Worm (Caenorhabditis elegans) whole organism, L3 larva: ENCODE data around the gene K11H12.9.
A peak's percentile ranks its signal among the peaks of the same experiment; 100 is the strongest.

Experiments used
- R02D3.7 ChIP-seq: fragments of 150-350 bp; optimal IDR thresholded peaks from 2 replicates; lab custom pipeline; 2014; ENCODE audit warnings: missing biosample characterization, missing genetic modification characterization
- ZK546.5 ChIP-seq: sonication (generic microtip); optimal IDR thresholded peaks from 2 replicates; lab custom pipeline; 2017; ENCODE audit warnings: missing biosample characterization, missing genetic modification characterization
- aly-2 ChIP-seq: fragments of 150-350 bp; optimal IDR thresholded peaks from 2 replicates; lab custom pipeline; 2014; ENCODE audit warnings: missing biosample characterization, missing genetic modification characterization
- ama-1 ChIP-seq: fragments of 150-350 bp; optimal IDR thresholded peaks from 2 replicates; lab custom pipeline; 2018
- ceh-16 ChIP-seq: sonication (generic microtip); optimal IDR thresholded peaks from 2 replicates; lab custom pipeline; 2017; ENCODE audit warnings: missing biosample characterization, missing genetic modification characterization
- ceh-28 ChIP-seq: fragments of 150-350 bp; optimal IDR thresholded peaks from 2 replicates; lab custom pipeline; 2014; ENCODE audit warnings: missing biosample characterization, missing genetic modification reagents, missing genetic modification characterization
- ceh-82 ChIP-seq: fragments of 150-350 bp; optimal IDR thresholded peaks from 2 replicates; lab custom pipeline; 2014; ENCODE audit warnings: missing biosample characterization, missing genetic modification characterization
- ceh-9 ChIP-seq: sonication (generic microtip); optimal IDR thresholded peaks from 2 replicates; lab custom pipeline; 2018; ENCODE audit warnings: missing biosample characterization, missing genetic modification characterization
- daf-12 ChIP-seq: fragments of 150-350 bp; optimal IDR thresholded peaks from 2 replicates; lab custom pipeline; 2014; ENCODE audit warnings: missing biosample characterization, missing genetic modification reagents, missing genetic modification characterization
- egl-27 ChIP-seq: sonication (generic microtip); optimal IDR thresholded peaks from 4 replicates; lab custom pipeline; 2017; ENCODE audit warnings: missing biosample characterization, missing genetic modification reagents, missing genetic modification characterization
- egl-5 ChIP-seq: fragments of 150-350 bp; optimal IDR thresholded peaks from 2 replicates; lab custom pipeline; 2017; ENCODE audit warnings: missing biosample characterization, missing genetic modification reagents, missing genetic modification characterization, inconsistent platforms
- elt-1 ChIP-seq: fragments of 150-350 bp; optimal IDR thresholded peaks from 2 replicates; lab custom pipeline; 2014; ENCODE audit warnings: missing biosample characterization, missing genetic modification characterization
- elt-2 ChIP-seq: sonication (generic microtip); optimal IDR thresholded peaks from 2 replicates; lab custom pipeline; 2016; ENCODE audit warnings: missing genetic modification reagents, mild to moderate bottlenecking, missing genetic modification characterization, missing compliant biosample characterization
- elt-3 ChIP-seq, 3 experiments: fragments of 150-350 bp in 1 of 3; sonication (generic microtip) in 2 of 3; optimal IDR thresholded peaks; 2 replicates in 2 of 3; 4 replicates in 1 of 3; lab custom pipeline; 2014 to 2017; ENCODE audit warnings: missing biosample characterization in 3 of 3, missing genetic modification characterization in 3 of 3
- eor-1 ChIP-seq, 2 experiments: fragments of 150-350 bp; optimal IDR thresholded peaks; 2 replicates each; lab custom pipeline; 2014 to 2018; ENCODE audit warnings: missing biosample characterization in 2 of 2, missing genetic modification characterization in 2 of 2
- fkh-10 ChIP-seq: sonication (generic microtip); optimal IDR thresholded peaks from 2 replicates; lab custom pipeline; 2017; ENCODE audit warnings: missing biosample characterization, missing genetic modification reagents, missing genetic modification characterization
- fos-1 ChIP-seq: fragments of 150-350 bp; optimal IDR thresholded peaks from 2 replicates; lab custom pipeline; 2014; ENCODE audit warnings: missing biosample characterization, missing genetic modification characterization
- hmg-11 ChIP-seq: sonication (generic microtip); optimal IDR thresholded peaks from 2 replicates; lab custom pipeline; 2016; ENCODE audit warnings: missing genetic modification characterization, missing compliant biosample characterization
- jun-1 ChIP-seq: fragments of 150-350 bp; optimal IDR thresholded peaks from 2 replicates; lab custom pipeline; 2014; ENCODE audit warnings: missing biosample characterization, missing genetic modification reagents, missing genetic modification characterization
- lin-15B ChIP-seq: fragments of 150-350 bp; optimal IDR thresholded peaks from 2 replicates; lab custom pipeline; 2014; ENCODE audit warnings: missing biosample characterization, missing genetic modification characterization
- lin-39 ChIP-seq: fragments of 150-350 bp; optimal IDR thresholded peaks from 2 replicates; lab custom pipeline; 2018; ENCODE audit warnings: missing biosample characterization, missing genetic modification reagents, missing genetic modification characterization
- lsy-12 ChIP-seq: sonication (generic microtip); optimal IDR thresholded peaks from 2 replicates; lab custom pipeline; 2016; ENCODE audit warnings: mild to moderate bottlenecking, missing genetic modification characterization, missing compliant biosample characterization
- mdl-1 ChIP-seq: fragments of 150-350 bp; optimal IDR thresholded peaks from 2 replicates; lab custom pipeline; 2014; ENCODE audit warnings: missing biosample characterization, missing genetic modification characterization
- mml-1 ChIP-seq: fragments of 150-350 bp; sonication (generic microtip); optimal IDR thresholded peaks from 3 replicates; lab custom pipeline; 2014; ENCODE audit warnings: missing biosample characterization, missing genetic modification characterization
- nfya-1 ChIP-seq: sonication (generic microtip); optimal IDR thresholded peaks from 2 replicates; lab custom pipeline; 2017; ENCODE audit warnings: missing genetic modification characterization, mild to moderate bottlenecking, missing compliant biosample characterization, antibody characterized with exemption, moderate library complexity; ENCODE audit not compliant: insufficient read depth
- nhr-11 ChIP-seq: fragments of 150-350 bp; optimal IDR thresholded peaks from 2 replicates; lab custom pipeline; 2014; ENCODE audit warnings: missing biosample characterization, missing genetic modification characterization
- nhr-23 ChIP-seq: fragments of 150-350 bp; optimal IDR thresholded peaks from 2 replicates; lab custom pipeline; 2014; ENCODE audit warnings: missing biosample characterization, missing genetic modification reagents, missing genetic modification characterization
- nhr-237 ChIP-seq: fragments of 150-350 bp; optimal IDR thresholded peaks from 2 replicates; lab custom pipeline; 2014; ENCODE audit warnings: missing biosample characterization, missing genetic modification characterization
- nhr-25 ChIP-seq: sonication (generic microtip); optimal IDR thresholded peaks from 2 replicates; lab custom pipeline; 2017; ENCODE audit warnings: missing biosample characterization, missing genetic modification characterization
- nhr-28 ChIP-seq: fragments of 150-350 bp; optimal IDR thresholded peaks from 2 replicates; lab custom pipeline; 2014; ENCODE audit warnings: missing biosample characterization, missing genetic modification characterization
- nhr-43 ChIP-seq: sonication (generic microtip); optimal IDR thresholded peaks from 2 replicates; lab custom pipeline; 2016; ENCODE audit warnings: mild to moderate bottlenecking, missing genetic modification characterization, missing compliant biosample characterization; ENCODE audit not compliant: poor library complexity, severe bottlenecking
- nhr-67 ChIP-seq: fragments of 150-350 bp; optimal IDR thresholded peaks from 2 replicates; lab custom pipeline; 2014; ENCODE audit warnings: missing biosample characterization, missing genetic modification characterization
- nhr-76 ChIP-seq: fragments of 150-350 bp; sonication (generic microtip); optimal IDR thresholded peaks from 5 replicates; lab custom pipeline; 2014; ENCODE audit warnings: missing biosample characterization, missing genetic modification characterization
- nhr-77 ChIP-seq: fragments of 150-350 bp; optimal IDR thresholded peaks from 2 replicates; lab custom pipeline; 2014; ENCODE audit warnings: missing biosample characterization, missing genetic modification characterization
- pqm-1 ChIP-seq: fragments of 150-350 bp; optimal IDR thresholded peaks from 2 replicates; lab custom pipeline; 2017; ENCODE audit warnings: missing biosample characterization, missing genetic modification characterization, inconsistent platforms
- sea-2 ChIP-seq: fragments of 150-350 bp; sonication (generic microtip); optimal IDR thresholded peaks from 4 replicates; lab custom pipeline; 2014; ENCODE audit warnings: missing biosample characterization, missing genetic modification reagents, missing genetic modification characterization
- snpc-4 ChIP-seq: fragments of 150-350 bp; optimal IDR thresholded peaks from 2 replicates; lab custom pipeline; 2014; ENCODE audit warnings: missing biosample characterization, missing genetic modification characterization
- tbx-2 ChIP-seq: sonication (generic microtip); optimal IDR thresholded peaks from 2 replicates; lab custom pipeline; 2016; ENCODE audit warnings: mild to moderate bottlenecking, missing genetic modification characterization, missing compliant biosample characterization
- unc-39 ChIP-seq: sonication (generic microtip); optimal IDR thresholded peaks from 4 replicates; lab custom pipeline; 2017; ENCODE audit warnings: missing biosample characterization, missing genetic modification characterization
- unc-62 ChIP-seq: fragments of 150-350 bp; sonication (generic microtip); optimal IDR thresholded peaks from 4 replicates; lab custom pipeline; 2014; ENCODE audit warnings: missing biosample characterization, missing genetic modification reagents, missing genetic modification characterization
- zag-1 ChIP-seq: fragments of 150-350 bp; optimal IDR thresholded peaks from 2 replicates; lab custom pipeline; 2014; ENCODE audit warnings: missing biosample characterization, missing genetic modification characterization
- ztf-11 ChIP-seq: fragments of 150-350 bp; optimal IDR thresholded peaks from 2 replicates; lab custom pipeline; 2014; ENCODE audit warnings: missing biosample characterization, missing genetic modification characterization
- ztf-4 ChIP-seq: fragments of 150-350 bp; optimal IDR thresholded peaks from 2 replicates; lab custom pipeline; 2014; ENCODE audit warnings: missing biosample characterization, missing genetic modification characterization

K11H12.9 gene

ce11 chrIV:648362-648761 is 1.1 kb upstream of the K11H12.9 start:
- TF ChIP-seq elt-1 (tag; lab: Kevin White, UChicago), result no peak
- TF ChIP-seq nhr-25 (tag; lab: Kevin White, UChicago), result no peak
- no peak for TF ChIP-seq nhr-23
- TF ChIP-seq ZK546.5, result no peak
- TF ChIP-seq nfya-1 (tag; lab: Kevin White, UChicago), result no peak
- TF ChIP-seq lin-15B (tag; lab: Kevin White, UChicago), result no peak
- TF ChIP-seq lsy-12, result no peak
- no peak for TF ChIP-seq ztf-11
- no peak for TF ChIP-seq ceh-82 (tag; lab: Kevin White, UChicago)
- TF ChIP-seq egl-27 (tag; lab: Kevin White, UChicago), result no peak
- no peak for TF ChIP-seq daf-12
- TF ChIP-seq unc-62 (GFP tag; lab: Kevin White, UChicago), result no peak
- TF ChIP-seq egl-5 (tag; lab: Kevin White, UChicago), result no peak
- TF ChIP-seq elt-3 (tag; optimal IDR thresholded peaks at IDR 0.05; lab: Kevin White, UChicago), result no peak
- TF ChIP-seq nhr-76 (tag; lab: Kevin White, UChicago), result no peak
- TF ChIP-seq mdl-1, result no peak
- TF ChIP-seq nhr-237, result no peak
- no peak for TF ChIP-seq sea-2 (GFP tag; lab: Kevin White, UChicago)
- no peak for TF ChIP-seq lin-39 (tag; lab: Kevin White, UChicago)
- TF ChIP-seq ama-1 (lab: Kevin White, UChicago), result no peak

- TF ChIP-seq ceh-16 (tag; lab: Kevin White, UChicago), result no peak
- TF ChIP-seq nhr-28 (tag; lab: Kevin White, UChicago), result no peak
- peak; percentile 28 for TF ChIP-seq nhr-43 (tag; lab: Kevin White, UChicago)
Observed at ce11 chrIV:653138-653848, 3.8 kb downstream of the K11H12.9 start, which contains the start of gene K11H12.1. K11H12.1 (minus strand) TSS chrIV:653421.

- TF ChIP-seq ceh-28, result peak; percentile 96
- TF ChIP-seq nfya-1 (tag; lab: Kevin White, UChicago), result peak; percentile 100
- peak; percentile 97 for TF ChIP-seq ztf-4
- peak; percentile 99 for TF ChIP-seq R02D3.7 (tag; lab: Kevin White, UChicago)
- peak; percentile 99 for TF ChIP-seq nhr-43 (tag; lab: Kevin White, UChicago)
- peak; percentile 98 for TF ChIP-seq egl-5 (tag; lab: Kevin White, UChicago)
- peak; percentile 98 for TF ChIP-seq unc-62 (GFP tag; lab: Kevin White, UChicago)
- peak; percentile 79 to 99 (median 92) for TF ChIP-seq elt-3 (tag; optimal IDR thresholded peaks at IDR 0.05; lab: Kevin White, UChicago)
- peak; percentile 89 for TF ChIP-seq aly-2 (tag; lab: Kevin White, UChicago)
- TF ChIP-seq ceh-9 (tag; lab: Kevin White, UChicago), result no peak
- TF ChIP-seq lin-39 (tag; lab: Kevin White, UChicago), result peak; percentile 99
- peak; percentile 95 for TF ChIP-seq pqm-1 (tag; lab: Kevin White, UChicago)
- peak; percentile 98 for TF ChIP-seq elt-2 (tag; lab: Kevin White, UChicago)
- TF ChIP-seq zag-1 (tag; lab: Kevin White, UChicago), result peak; percentile 88
- no peak for TF ChIP-seq eor-1 (tag; optimal IDR thresholded peaks at IDR 0.05; lab: Kevin White, UChicago)
- TF ChIP-seq fkh-10 (GFP tag; lab: Kevin White, UChicago), result peak; percentile 99
- peak; percentile 66 for TF ChIP-seq unc-39 (tag; lab: Kevin White, UChicago)
- no peak for TF ChIP-seq mml-1 (tag; lab: Kevin White, UChicago)
- TF ChIP-seq nhr-77 (tag; lab: Kevin White, UChicago), result peak; percentile 96
- peak; percentile 100 for TF ChIP-seq hmg-11 (tag; lab: Kevin White, UChicago)
- peak; percentile 96 for TF ChIP-seq mdl-1
- peak; percentile 71 for TF ChIP-seq ceh-16 (tag; lab: Kevin White, UChicago)
- TF ChIP-seq snpc-4 (tag; lab: Kevin White, UChicago), result peak; percentile 98
- peak; percentile 98 for TF ChIP-seq nhr-11
- peak; percentile 66 for TF ChIP-seq nhr-67 (tag; lab: Kevin White, UChicago)
- peak; percentile 99 for TF ChIP-seq lin-15B (tag; lab: Kevin White, UChicago)
- TF ChIP-seq sea-2 (GFP tag; lab: Kevin White, UChicago), result peak; percentile 69
- peak; percentile 93 for TF ChIP-seq ama-1 (lab: Kevin White, UChicago)
- peak; percentile 92 for TF ChIP-seq elt-1 (tag; lab: Kevin White, UChicago)
- peak; percentile 99 for TF ChIP-seq fos-1
- peak; percentile 100 for TF ChIP-seq nhr-25 (tag; lab: Kevin White, UChicago)
- peak; percentile 79 for TF ChIP-seq daf-12
- peak; percentile 71 for TF ChIP-seq ztf-11
- TF ChIP-seq nhr-28 (tag; lab: Kevin White, UChicago), result peak; percentile 91
- TF ChIP-seq nhr-76 (tag; lab: Kevin White, UChicago), result peak; percentile 89
- TF ChIP-seq tbx-2 (tag; lab: Kevin White, UChicago), result peak; percentile 98
- TF ChIP-seq egl-27 (tag; lab: Kevin White, UChicago), result peak; percentile 97
- peak; percentile 99 for TF ChIP-seq jun-1 (tag; lab: Kevin White, UChicago)
- TF ChIP-seq lsy-12, result peak; percentile 100
Observed at ce11 chrIV:654526-655440, 5.3 kb downstream of the K11H12.9 start, which contains the start of the genes rpl-15 and K11H12.8. rpl-15 (minus strand) TSS chrIV:654576. K11H12.8 (plus strand) TSS chrIV:655390.
